Worm (Caenorhabditis elegans): ENCODE data around the gene F36H5.18.

DNA sequence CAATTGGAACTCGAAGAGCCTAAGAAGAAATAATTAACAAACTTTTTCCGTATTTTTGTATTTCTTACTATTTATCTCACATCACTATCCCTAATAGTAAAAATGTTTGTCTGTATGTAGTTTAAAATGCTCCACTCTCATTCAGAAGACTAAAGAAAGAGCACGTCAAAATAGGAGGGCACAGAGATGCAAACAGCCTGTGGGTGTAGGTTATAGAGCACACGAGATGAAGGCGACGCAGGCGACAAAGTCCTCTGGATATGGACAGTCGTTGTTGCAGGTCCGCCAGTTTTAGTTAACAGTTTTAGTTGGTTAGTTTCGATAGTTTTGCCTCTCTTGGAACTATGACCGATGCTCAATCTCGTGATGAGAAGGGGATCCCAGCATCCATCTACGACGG, 27.8 kb upstream of the F36H5.18 start, which contains the start of gene ceh-82:
- TF ChIP-seq him-1 (tag; optimal IDR thresholded peaks at IDR 0.05): no peak
- TF ChIP-seq dao-5 (tag; optimal IDR thresholded peaks at IDR 0.05): no peak
